Worm (Caenorhabditis elegans): ENCODE data around the gene T01B6.1.

The T01B6.1 gene

DNA sequence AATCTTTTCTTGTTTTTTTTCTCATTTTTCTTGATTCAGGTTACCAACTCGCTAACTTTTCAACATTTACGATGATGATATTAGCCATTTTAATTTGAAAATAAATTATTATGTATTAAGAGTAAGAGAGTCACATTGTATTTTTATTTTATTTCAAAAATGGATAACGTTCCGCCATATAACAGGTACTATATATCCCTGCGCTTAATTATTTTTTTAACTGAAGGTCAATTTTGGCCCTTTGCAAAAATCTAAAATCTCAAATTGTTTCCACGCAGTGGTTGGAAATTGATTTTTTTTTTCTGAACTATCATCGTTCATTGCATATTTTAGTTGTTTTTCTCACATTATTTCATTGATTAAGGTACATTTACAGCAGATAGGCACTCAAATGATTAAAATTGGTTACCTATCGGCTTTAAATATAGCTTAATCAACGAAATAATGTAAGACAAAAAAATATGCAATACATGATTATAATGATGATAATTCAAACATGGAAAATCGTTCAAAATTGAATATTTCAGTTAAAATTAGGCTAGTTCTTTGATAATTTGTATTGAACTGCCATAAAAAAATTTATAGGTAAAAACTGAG is 29.3 kb downstream of the T01B6.1 start (continued):
- TF ChIP-seq lsy-27 (tag; optimal IDR thresholded peaks at IDR 0.05; ENCODE audit: borderline replicate concordance, insufficient read depth) (no peak), lsl-1 (GFP tag; optimal IDR thresholded peaks at IDR 0.05) (no peak), ccch-3 (GFP tag; optimal IDR thresholded peaks at IDR 0.05) (peak; percentile 60), ceh-100 (GFP tag; IDR thresholded peaks at IDR 0.05) (no peak), C17E4.6 (GFP tag; IDR thresholded peaks at IDR 0.05) (no peak), attf-3 (GFP tag; conservative IDR thresholded peaks at IDR 0.05) (no peak), F49E8.2 (tag; optimal IDR thresholded peaks at IDR 0.05; ENCODE audit: insufficient read depth) (no peak), ztf-22 (GFP tag; optimal IDR thresholded peaks at IDR 0.05) (peak; percentile 33), atf-7 (tag; optimal IDR thresholded peaks at IDR 0.05) (peak; percentile 62), Y95B8A.8 (GFP tag; IDR thresholded peaks at IDR 0.05) (no peak), F52B5.7 (tag; optimal IDR thresholded peaks at IDR 0.05) (no peak), ZK185.1 (tag; optimal IDR thresholded peaks at IDR 0.05; ENCODE audit: poor library complexity, severe bottlenecking) (peak; percentile 94), aptf-2 (GFP tag; conservative IDR thresholded peaks at IDR 0.05) (no peak), lag-1 (GFP tag; IDR thresholded peaks at IDR 0.05) (no peak), F10E7.11 (tag; optimal IDR thresholded peaks at IDR 0.05) (peak; percentile 1), B0019.2 (GFP tag; conservative IDR thresholded peaks at IDR 0.05) (no peak), snpc-3.4 (tag; optimal IDR thresholded peaks at IDR 0.05) (peak; percentile 18), bed-1 (GFP tag; IDR thresholded peaks at IDR 0.05) (no peak), lir-1 (GFP tag; conservative IDR thresholded peaks at IDR 0.05) (no peak), F37B4.10 (GFP tag; IDR thresholded peaks at IDR 0.05) (no peak), nhr-90 (tag; optimal IDR thresholded peaks at IDR 0.05) (no peak), xnd-1 (tag; optimal IDR thresholded peaks at IDR 0.05) (no peak), bed-2 (GFP tag; IDR thresholded peaks at IDR 0.05) (no peak), hmg-1.2 (GFP tag; IDR thresholded peaks at IDR 0.05) (peak; percentile 66; the same call in 1 of the 2 replicates), him-1 (tag; optimal IDR thresholded peaks at IDR 0.05) (no peak), snpc-4 (GFP tag; optimal IDR thresholded peaks at IDR 0.05) (no peak), snpc-4 (tag; optimal IDR thresholded peaks at IDR 0.05) (peak in 3 of 4 experiments; percentile 56 to 68 (median 67)), sea-2 (GFP tag; IDR thresholded peaks at IDR 0.05) (no peak), somi-1 (GFP tag; optimal IDR thresholded peaks at IDR 0.05) (peak; percentile 79), lin-35 (GFP tag; optimal IDR thresholded peaks at IDR 0.05) (peak in 2 of 3 experiments; percentile 50 to 91), dpl-1 (GFP tag; optimal IDR thresholded peaks at IDR 0.05) (no peak), mcd-1 (GFP tag; IDR thresholded peaks at IDR 0.05) (peak; percentile 61; the same call in 1 of the 2 replicates), repo-1 (tag; optimal IDR thresholded peaks at IDR 0.05) (peak; percentile 93), Y67H2A.10 (GFP tag; conservative IDR thresholded peaks at IDR 0.05) (no peak), T26A5.8 (tag; optimal IDR thresholded peaks at IDR 0.05) (no peak), dox-1 (GFP tag; IDR thresholded peaks at IDR 0.05) (peak; percentile 86), nfyb-1 (GFP tag; IDR thresholded peaks at IDR 0.05) (peak; percentile 88), pbrm-1 (GFP tag; IDR thresholded peaks at IDR 0.05) (peak; percentile 82), mxl-1 (tag; optimal IDR thresholded peaks at IDR 0.05) (no peak), tbx-9 (tag; optimal IDR thresholded peaks at IDR 0.05; ENCODE audit: borderline replicate concordance) (no peak), ztf-25 (GFP tag; IDR thresholded peaks at IDR 0.05) (no peak), cebp-1 (GFP tag; IDR thresholded peaks at IDR 0.05) (no peak), cebp-1 (tag; optimal IDR thresholded peaks at IDR 0.05) (peak; percentile 87), athp-1 (tag; optimal IDR thresholded peaks at IDR 0.05) (no peak)
